Worm (Caenorhabditis elegans): ENCODE data around the gene F52D2.5.

- TF ChIP-seq tbx-7 (tag; optimal IDR thresholded peaks at IDR 0.05) (no peak), ceh-18 (tag; optimal IDR thresholded peaks at IDR 0.05) (no peak), Y22D7AL.16 (tag; optimal IDR thresholded peaks at IDR 0.05) (no peak), pha-4 (tag; optimal IDR thresholded peaks at IDR 0.05) (no peak), eyg-1 (tag; optimal IDR thresholded peaks at IDR 0.05) (no peak), ama-1 (optimal IDR thresholded peaks at IDR 0.05) (no peak), hlh-30 (tag; optimal IDR thresholded peaks at IDR 0.05; ENCODE audit: insufficient read depth) (no peak), C08G9.2 (tag; optimal IDR thresholded peaks at IDR 0.05) (no peak), elt-2 (tag; optimal IDR thresholded peaks at IDR 0.05) (no peak), ets-4 (tag; optimal IDR thresholded peaks at IDR 0.05) (no peak), pat-9 (tag; optimal IDR thresholded peaks at IDR 0.05) (no peak), fkh-10 (GFP tag; optimal IDR thresholded peaks at IDR 0.05) (no peak)
These were observed 39.2 kb downstream of the F52D2.5 start for ce11 chrX:1935438-1935837.
